Worm (Caenorhabditis elegans): ENCODE results near the gene srlf-18.

The srlf-18 gene

DNA sequence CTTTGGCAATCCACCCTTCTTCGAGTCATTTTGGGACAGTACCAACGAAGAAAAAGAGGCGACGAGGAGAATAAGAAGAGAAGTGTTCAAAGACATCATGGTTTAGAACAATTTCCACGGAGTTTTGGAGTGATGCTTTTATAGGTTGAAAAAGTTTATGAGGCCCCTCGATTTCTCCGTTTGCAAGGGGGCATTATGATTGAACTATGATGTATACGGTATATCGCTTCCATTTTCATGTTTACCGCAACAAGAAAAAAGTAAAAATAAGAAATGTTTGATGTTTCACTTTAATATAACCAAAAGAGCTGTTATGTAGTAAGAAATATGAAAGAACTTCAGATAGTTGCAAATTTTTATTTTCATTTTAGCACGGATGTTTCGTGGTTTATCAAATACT is at the start of gene srlf-18:
Gene srlf-18, minus strand, starts transcription at position 101 of the 400 bp plus-strand sequence.
- TF ChIP-seq nhr-77 (tag; optimal IDR thresholded peaks at IDR 0.05) (no peak), fos-1 (tag; optimal IDR thresholded peaks at IDR 0.05) (no peak), lin-15B (tag; optimal IDR thresholded peaks at IDR 0.05) (no peak), ZK546.5 (tag; optimal IDR thresholded peaks at IDR 0.05) (no peak), ceh-9 (tag; optimal IDR thresholded peaks at IDR 0.05) (no peak), elt-3 (tag; optimal IDR thresholded peaks at IDR 0.05) (no peak), mdl-1 (tag; optimal IDR thresholded peaks at IDR 0.05) (no peak), elt-2 (tag; optimal IDR thresholded peaks at IDR 0.05) (no peak), jun-1 (tag; optimal IDR thresholded peaks at IDR 0.05) (no peak), nhr-67 (tag; optimal IDR thresholded peaks at IDR 0.05) (no peak), egl-5 (tag; optimal IDR thresholded peaks at IDR 0.05) (no peak), hmg-11 (tag; optimal IDR thresholded peaks at IDR 0.05) (no peak), sea-2 (GFP tag; optimal IDR thresholded peaks at IDR 0.05) (no peak), elt-1 (tag; optimal IDR thresholded peaks at IDR 0.05) (no peak), ceh-16 (tag; optimal IDR thresholded peaks at IDR 0.05) (no peak), nhr-11 (tag; optimal IDR thresholded peaks at IDR 0.05) (no peak), nhr-25 (tag; optimal IDR thresholded peaks at IDR 0.05) (no peak), lsy-12 (tag; optimal IDR thresholded peaks at IDR 0.05) (no peak)

DNA sequence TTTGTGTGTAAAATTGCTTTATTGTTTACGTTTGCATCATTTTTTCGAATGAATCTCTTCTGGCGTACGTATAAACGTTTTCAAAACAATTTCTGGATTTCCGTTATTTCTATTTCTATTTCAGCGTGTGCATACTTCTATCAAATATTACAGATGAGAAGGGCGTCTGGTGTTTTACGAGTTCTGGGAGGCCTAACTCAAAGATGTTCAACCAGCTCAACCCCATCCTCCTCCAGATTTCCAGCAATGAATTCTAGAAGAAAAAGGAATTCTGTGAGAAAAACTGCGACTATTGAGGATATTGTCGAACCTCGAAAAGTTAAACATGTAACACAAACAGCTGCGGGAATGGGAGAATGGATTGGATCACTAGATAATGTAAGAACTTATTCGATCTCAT is 49.6 kb upstream of the srlf-18 start, which contains the start of gene C08F8.2:
Gene C08F8.2, plus strand, starts transcription at position 154 of the 400 bp plus-strand sequence.
- TF ChIP-seq ceh-82 (tag; optimal IDR thresholded peaks at IDR 0.05) (no peak), nhr-28 (tag; optimal IDR thresholded peaks at IDR 0.05) (no peak), ama-1 (optimal IDR thresholded peaks at IDR 0.05) (peak; percentile 53), sea-2 (GFP tag; optimal IDR thresholded peaks at IDR 0.05) (no peak)

DNA sequence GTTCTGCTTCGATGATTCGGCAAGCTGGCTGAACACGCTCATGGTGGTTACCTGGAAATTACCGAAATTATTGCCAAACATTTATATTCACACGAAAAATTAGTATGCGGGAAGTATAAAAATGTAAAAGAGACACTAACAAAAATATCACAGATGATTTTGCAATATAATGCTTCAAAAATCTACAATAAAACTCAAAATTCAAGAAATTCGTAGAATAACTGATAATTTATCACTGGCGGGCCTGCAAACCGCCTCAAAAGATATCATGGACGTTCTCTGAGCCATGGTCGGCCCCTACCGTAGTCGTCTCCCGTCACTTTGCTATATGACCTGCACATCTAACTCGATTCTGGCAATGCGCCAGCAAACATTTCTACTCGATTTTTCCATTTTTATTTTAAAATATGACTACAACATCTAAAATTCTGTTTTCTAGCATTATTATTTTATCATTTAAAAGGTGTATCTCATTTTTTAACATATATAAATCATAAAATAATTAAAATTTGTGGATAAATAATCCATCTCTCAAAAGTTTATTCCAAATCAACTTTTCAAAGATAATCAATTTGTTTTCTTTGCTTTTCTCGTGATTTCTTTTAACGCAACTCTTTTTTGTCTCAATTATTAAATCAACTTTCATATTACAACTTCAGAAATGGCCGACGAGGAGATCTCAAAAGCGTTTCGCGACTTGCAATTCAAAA is 48.3 kb upstream of the srlf-18 start, which contains the start of the genes F01G4.6 and pfd-1:
Gene F01G4.6, minus strand, starts transcription at position 51 of the 710 bp plus-strand sequence.
Gene pfd-1, plus strand, starts transcription at position 660 of the 710 bp plus-strand sequence.
- TF ChIP-seq lin-15B (tag; optimal IDR thresholded peaks at IDR 0.05) (peak; percentile 95), nhr-237 (tag; optimal IDR thresholded peaks at IDR 0.05) (no peak), tbx-2 (tag; optimal IDR thresholded peaks at IDR 0.05) (peak; percentile 81), nhr-67 (tag; optimal IDR thresholded peaks at IDR 0.05) (no peak), ztf-4 (tag; optimal IDR thresholded peaks at IDR 0.05) (peak; percentile 63), ceh-9 (tag; optimal IDR thresholded peaks at IDR 0.05) (no peak), ceh-82 (tag; optimal IDR thresholded peaks at IDR 0.05) (peak; percentile 43), skn-1 (tag; optimal IDR thresholded peaks at IDR 0.05) (peak; percentile 87), snpc-4 (tag; optimal IDR thresholded peaks at IDR 0.05) (peak; percentile 82), mdl-1 (tag; optimal IDR thresholded peaks at IDR 0.05) (no peak), elt-1 (tag; optimal IDR thresholded peaks at IDR 0.05) (peak; percentile 32), ceh-16 (tag; optimal IDR thresholded peaks at IDR 0.05) (peak; percentile 49), elt-3 (tag; optimal IDR thresholded peaks at IDR 0.05) (peak in 1 of 3 experiments; percentile 66), zag-1 (tag; optimal IDR thresholded peaks at IDR 0.05) (peak; percentile 85), pqm-1 (tag; optimal IDR thresholded peaks at IDR 0.05) (peak; percentile 90), egl-27 (tag; optimal IDR thresholded peaks at IDR 0.05) (peak; percentile 32), nfya-1 (tag; optimal IDR thresholded peaks at IDR 0.05; ENCODE audit: insufficient read depth) (peak; percentile 98), nhr-23 (tag; optimal IDR thresholded peaks at IDR 0.05) (peak; percentile 97), daf-12 (tag; optimal IDR thresholded peaks at IDR 0.05) (no peak), jun-1 (tag; optimal IDR thresholded peaks at IDR 0.05) (peak; percentile 88), ceh-28 (tag; optimal IDR thresholded peaks at IDR 0.05) (peak; percentile 68), fkh-10 (GFP tag; optimal IDR thresholded peaks at IDR 0.05) (peak; percentile 60), hmg-11 (tag; optimal IDR thresholded peaks at IDR 0.05) (peak; percentile 76), aly-2 (tag; optimal IDR thresholded peaks at IDR 0.05) (no peak), nhr-76 (tag; optimal IDR thresholded peaks at IDR 0.05) (peak; percentile 50), eor-1 (tag; optimal IDR thresholded peaks at IDR 0.05) (no peak), ZK546.5 (tag; optimal IDR thresholded peaks at IDR 0.05) (peak; percentile 99), ztf-11 (tag; optimal IDR thresholded peaks at IDR 0.05) (no peak), egl-5 (tag; optimal IDR thresholded peaks at IDR 0.05) (peak; percentile 84), sea-2 (GFP tag; optimal IDR thresholded peaks at IDR 0.05) (peak; percentile 1), pha-4 (tag; optimal IDR thresholded peaks at IDR 0.05) (peak; percentile 97), lsy-12 (tag; optimal IDR thresholded peaks at IDR 0.05) (peak; percentile 96), fos-1 (tag; optimal IDR thresholded peaks at IDR 0.05) (no peak), elt-2 (tag; optimal IDR thresholded peaks at IDR 0.05) (peak; percentile 87), nhr-12 (tag; optimal IDR thresholded peaks at IDR 0.05) (no peak), fkh-2 (tag; optimal IDR thresholded peaks at IDR 0.05) (no peak), unc-62 (GFP tag; optimal IDR thresholded peaks at IDR 0.05) (no peak), nhr-28 (tag; optimal IDR thresholded peaks at IDR 0.05) (no peak), nhr-11 (tag; optimal IDR thresholded peaks at IDR 0.05) (peak; percentile 75), unc-39 (tag; optimal IDR thresholded peaks at IDR 0.05) (no peak), ama-1 (optimal IDR thresholded peaks at IDR 0.05) (peak; percentile 67), nhr-77 (tag; optimal IDR thresholded peaks at IDR 0.05) (peak; percentile 40), mml-1 (tag; optimal IDR thresholded peaks at IDR 0.05) (peak; percentile 64), nhr-25 (tag; optimal IDR thresholded peaks at IDR 0.05) (peak; percentile 92), R02D3.7 (tag; optimal IDR thresholded peaks at IDR 0.05) (peak; percentile 84)
